Fruit fly (Drosophila melanogaster) whole organism: ENCODE results near the gene Zir.

ENCODE experiments used
- CG8478 ChIP-seq: fragments of >200 bp; optimal IDR thresholded peaks from 2 replicates; lab custom pipeline; 2018; ENCODE audit warnings: inconsistent platforms
- Dll ChIP-seq: fragments of >200 bp; optimal IDR thresholded peaks from 2 replicates; lab custom pipeline; 2017
- EcR ChIP-seq, 2 experiments: fragments of >200 bp; optimal IDR thresholded peaks; 2 replicates each; lab custom pipeline; 2017; ENCODE audit warnings: missing biosample characterization in 2 of 2, missing genetic modification characterization in 2 of 2, missing genetic modification reagents in 2 of 2
- pan ChIP-seq: fragments of >200 bp; optimal IDR thresholded peaks from 2 replicates; lab custom pipeline; 2017
- psq ChIP-seq: fragments of >200 bp; optimal IDR thresholded peaks from 2 replicates; lab custom pipeline; 2017
- usp ChIP-seq: fragments of >200 bp; optimal IDR thresholded peaks from 2 replicates; lab custom pipeline; 2017; ENCODE audit warnings: missing biosample characterization, missing genetic modification characterization, mixed read lengths

- TF ChIP-seq psq (lab: Kevin White, UChicago) (no peak), EcR (GFP tag; optimal IDR thresholded peaks at IDR 0.05; lab: Kevin White, UChicago) (no peak), CG8478 (no peak), pan (lab: Kevin White, UChicago) (no peak), Dll (no peak), usp (GFP tag; lab: Kevin White, UChicago) (no peak)
These were observed 19.9 kb downstream of the Zir start, which contains the start of gene ND-15 for dm6 chr2L:114429-114828.
